Worm (Caenorhabditis elegans): ENCODE results near the gene F46B3.8.

DNA sequence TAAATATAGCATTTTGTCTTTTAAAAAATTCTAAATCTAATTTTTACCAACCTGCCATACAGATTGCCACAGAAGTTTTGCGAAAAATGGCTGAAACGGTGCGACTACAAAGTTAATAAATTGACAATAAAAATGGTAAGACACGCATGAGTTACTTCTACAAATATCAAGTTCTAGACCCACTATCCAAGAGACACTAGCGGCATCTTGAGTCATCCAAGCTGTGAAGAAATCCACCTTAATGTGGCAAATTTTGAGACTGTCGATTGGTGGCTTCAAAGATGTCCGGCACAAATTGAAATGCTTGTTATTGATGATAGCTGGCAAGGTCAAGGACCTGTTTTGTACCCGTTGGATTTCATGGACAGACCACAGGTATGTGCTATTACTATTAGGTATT is 11.4 kb upstream of the F46B3.8 start, which contains the start of gene F46B3.16:
- TF ChIP-seq pha-4 (tag; optimal IDR thresholded peaks at IDR 0.05) (no peak), blmp-1 (tag; optimal IDR thresholded peaks at IDR 0.05) (no peak), nhr-28 (tag; optimal IDR thresholded peaks at IDR 0.05) (no peak)

Measured in whole organism, mixed stage, embryonic.